Fruit fly (Drosophila melanogaster) whole organism, wandering third instar larva: ENCODE data around the gene CG34026.

Experiments
- Abd-B ChIP-seq: fragments of >200 bp; optimal IDR thresholded peaks from 2 replicates; lab custom pipeline; 2017; ENCODE audit warnings: missing biosample characterization, missing genetic modification characterization
- CG32264 ChIP-seq: fragments of 200-800 bp; sonication (Bioruptor generic); optimal IDR thresholded peaks from 2 replicates; lab custom pipeline; 2016; ENCODE audit warnings: missing biosample characterization, missing genetic modification characterization
- CG9705 ChIP-seq: fragments of 200-800 bp; sonication (Bioruptor generic); optimal IDR thresholded peaks from 2 replicates; lab custom pipeline; 2018; ENCODE audit warnings: missing biosample characterization, mild to moderate bottlenecking, missing genetic modification characterization
- CrebA ChIP-seq: fragments of 200-800 bp; sonication (Bioruptor generic); optimal IDR thresholded peaks from 2 replicates; lab custom pipeline; 2016; ENCODE audit warnings: missing biosample characterization, mild to moderate bottlenecking, missing genetic modification characterization, borderline replicate concordance
- Dfd ChIP-seq: fragments of >200 bp; optimal IDR thresholded peaks from 2 replicates; lab custom pipeline; 2017; ENCODE audit warnings: missing biosample characterization, missing genetic modification characterization
- GATAd ChIP-seq: sonication (Bioruptor generic); optimal IDR thresholded peaks from 2 replicates; lab custom pipeline; 2016; ENCODE audit warnings: missing biosample characterization, missing genetic modification characterization
- HLH106 ChIP-seq: fragments of 200-800 bp; optimal IDR thresholded peaks from 3 replicates; lab custom pipeline; 2019; ENCODE audit warnings: missing biosample characterization, mild to moderate bottlenecking, missing genetic modification characterization, moderate library complexity
- Hnf4 ChIP-seq: fragments of 200-800 bp; sonication (Bioruptor generic); optimal IDR thresholded peaks from 2 replicates; lab custom pipeline; 2016; ENCODE audit warnings: missing biosample characterization, mild to moderate bottlenecking, missing genetic modification characterization
- Hr78 ChIP-seq: fragments of >200 bp; optimal IDR thresholded peaks from 2 replicates; lab custom pipeline; 2017; ENCODE audit warnings: missing biosample characterization, missing genetic modification characterization
- Hr83 ChIP-seq: fragments of 200-300 bp; sonication (Bioruptor generic); optimal IDR thresholded peaks from 2 replicates; lab custom pipeline; 2016; ENCODE audit warnings: missing biosample characterization, mild to moderate bottlenecking, missing genetic modification characterization, moderate library complexity; ENCODE audit not compliant: poor library complexity, severe bottlenecking
- Jra ChIP-seq: sonication (Bioruptor generic); optimal IDR thresholded peaks from 2 replicates; lab custom pipeline; 2016; ENCODE audit warnings: missing biosample characterization, missing genetic modification characterization
- Mio ChIP-seq: sonication (Bioruptor generic); optimal IDR thresholded peaks from 2 replicates; lab custom pipeline; 2016; ENCODE audit warnings: missing biosample characterization, missing genetic modification characterization
- Myc ChIP-seq: fragments of >200 bp; optimal IDR thresholded peaks from 2 replicates; lab custom pipeline; 2017
- N ChIP-seq: fragments of >200 bp; optimal IDR thresholded peaks from 2 replicates; lab custom pipeline; 2018; ENCODE audit warnings: missing biosample characterization, missing external identifiers, missing genetic modification characterization
- OdsH ChIP-seq: fragments of 200-800 bp; sonication (Bioruptor generic); optimal IDR thresholded peaks from 2 replicates; lab custom pipeline; 2016; ENCODE audit warnings: missing biosample characterization, mild to moderate bottlenecking, missing genetic modification characterization
- Rel ChIP-seq, 2 experiments: fragments of 200-800 bp; sonication (Bioruptor generic) in 1 of 2; optimal IDR thresholded peaks; 2 replicates in 1 of 2; 3 replicates in 1 of 2; lab custom pipeline; 2016 to 2019; ENCODE audit warnings: mild to moderate bottlenecking in 2 of 2, missing biosample characterization in 2 of 2, missing genetic modification characterization in 2 of 2, moderate library complexity in 1 of 2
- Sp1 ChIP-seq: fragments of 200-800 bp; sonication (Bioruptor generic); optimal IDR thresholded peaks from 3 replicates; lab custom pipeline; 2019; ENCODE audit warnings: missing biosample characterization, mild to moderate bottlenecking, missing genetic modification characterization, moderate library complexity
- Vsx2 ChIP-seq: fragments of 200-300, 225-300 bp; sonication (Bioruptor generic); optimal IDR thresholded peaks from 2 replicates; lab custom pipeline; 2018; ENCODE audit warnings: missing biosample characterization, missing genetic modification characterization; ENCODE audit not compliant: partially characterized antibody
- br ChIP-seq: fragments of 200-800 bp; sonication (Bioruptor generic); optimal IDR thresholded peaks from 2 replicates; lab custom pipeline; 2016; ENCODE audit warnings: missing biosample characterization, missing genetic modification characterization
- brk ChIP-seq: fragments of 200-800 bp; sonication (Bioruptor generic); optimal IDR thresholded peaks from 2 replicates; lab custom pipeline; 2016; ENCODE audit warnings: missing biosample characterization, mild to moderate bottlenecking, missing genetic modification characterization
- dl ChIP-seq, 2 experiments: fragments of 175-275, 200-275 bp in 1 of 2; fragments of 200-275 bp in 1 of 2; sonication (Bioruptor generic); optimal IDR thresholded peaks; lab custom pipeline; 2018; ENCODE audit warnings: mild to moderate bottlenecking in 2 of 2, missing biosample characterization in 2 of 2, missing genetic modification characterization in 2 of 2, moderate library complexity in 2 of 2; ENCODE audit not compliant: partially characterized antibody in 2 of 2, insufficient read depth in 1 of 2
- dmrt93B ChIP-seq: fragments of 200-800 bp; sonication (Bioruptor generic); optimal IDR thresholded peaks from 2 replicates; lab custom pipeline; 2018; ENCODE audit warnings: missing biosample characterization, mild to moderate bottlenecking, missing genetic modification characterization
- ey ChIP-seq: fragments of 200-800 bp; sonication (Bioruptor generic); optimal IDR thresholded peaks from 2 replicates; lab custom pipeline; 2016; ENCODE audit warnings: missing biosample characterization, missing genetic modification characterization
- foxo ChIP-seq, 2 experiments: fragments of 200-800 bp; sonication (Bioruptor generic); optimal IDR thresholded peaks; 2 replicates in 1 of 2; 3 replicates in 1 of 2; lab custom pipeline; 2016 to 2017; ENCODE audit warnings: missing biosample characterization in 2 of 2, missing genetic modification characterization in 2 of 2
- fru ChIP-seq: fragments of 200-800 bp; sonication (Bioruptor generic); optimal IDR thresholded peaks from 3 replicates; lab custom pipeline; 2016; ENCODE audit warnings: missing biosample characterization, mild to moderate bottlenecking, missing genetic modification characterization
- h ChIP-seq: fragments of 200-800 bp; sonication (Bioruptor generic); optimal IDR thresholded peaks from 3 replicates; lab custom pipeline; 2016; ENCODE audit warnings: missing biosample characterization, mild to moderate bottlenecking, missing genetic modification characterization
- jim ChIP-seq: fragments of 175-275, 200-325 bp; sonication (Bioruptor generic); optimal IDR thresholded peaks from 2 replicates; lab custom pipeline; 2016; ENCODE audit warnings: missing biosample characterization, mild to moderate bottlenecking, missing genetic modification characterization
- lola ChIP-seq: fragments of >200 bp; optimal IDR thresholded peaks from 2 replicates; lab custom pipeline; 2017; ENCODE audit warnings: missing biosample characterization, missing genetic modification characterization
- pan ChIP-seq: fragments of >200 bp; optimal IDR thresholded peaks from 2 replicates; lab custom pipeline; 2017
- psq ChIP-seq: fragments of 200-800 bp; sonication (Bioruptor generic); optimal IDR thresholded peaks from 3 replicates; lab custom pipeline; 2017; ENCODE audit warnings: missing biosample characterization, mild to moderate bottlenecking, missing genetic modification characterization, moderate library complexity
- rgr ChIP-seq: fragments of 200-800 bp; sonication (Bioruptor generic); optimal IDR thresholded peaks from 3 replicates; lab custom pipeline; 2016; ENCODE audit warnings: missing biosample characterization, mild to moderate bottlenecking, missing genetic modification characterization
- sage ChIP-seq: fragments of 200-800 bp; sonication (Bioruptor generic); optimal IDR thresholded peaks from 2 replicates; lab custom pipeline; 2016; ENCODE audit warnings: missing biosample characterization, mild to moderate bottlenecking, missing genetic modification characterization
- sv ChIP-seq: fragments of 200-800 bp; sonication (Bioruptor generic); optimal IDR thresholded peaks from 3 replicates; lab custom pipeline; 2016; ENCODE audit warnings: missing biosample characterization, missing genetic modification characterization
- tai ChIP-seq: sonication (Bioruptor generic); optimal IDR thresholded peaks from 2 replicates; lab custom pipeline; 2016; ENCODE audit warnings: missing biosample characterization, missing genetic modification characterization
- usp ChIP-seq: fragments of >200 bp; optimal IDR thresholded peaks from 2 replicates; lab custom pipeline; 2017; ENCODE audit warnings: missing biosample characterization, missing genetic modification characterization
- woc ChIP-seq: sonication (Bioruptor generic); optimal IDR thresholded peaks from 2 replicates; lab custom pipeline; 2016; ENCODE audit warnings: missing biosample characterization, mild to moderate bottlenecking, missing genetic modification characterization

CG34026 gene

DNA sequence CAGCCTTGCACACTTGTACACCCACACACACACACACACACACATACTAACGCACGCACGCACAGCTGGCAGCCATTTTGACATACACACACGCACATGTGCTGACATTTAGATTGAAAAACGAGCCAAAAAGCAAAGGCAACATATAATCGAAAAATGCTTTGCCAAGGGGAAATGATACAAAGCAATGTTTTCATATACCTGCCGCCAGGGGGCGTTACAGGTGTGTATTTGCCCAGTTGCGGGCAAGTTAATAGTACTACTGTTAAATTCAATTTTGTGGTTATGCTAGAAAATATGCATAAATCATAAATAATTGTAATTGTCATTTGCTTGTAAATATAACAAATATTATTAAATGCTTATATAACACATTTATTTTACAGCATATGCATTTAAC is 1.2 kb upstream of the CG34026 start:
- TF ChIP-seq Hnf4 (GFP tag; lab: Kevin White, UChicago) (no peak), dl (GFP tag; optimal IDR thresholded peaks at IDR 0.05; lab: Kevin White, UChicago; ENCODE audit: insufficient read depth in 1 of 2, partially characterized antibody in 2 of 2) (no peak), Dfd (peak; percentile 54), jim (GFP tag; lab: Kevin White, UChicago) (no peak)

DNA sequence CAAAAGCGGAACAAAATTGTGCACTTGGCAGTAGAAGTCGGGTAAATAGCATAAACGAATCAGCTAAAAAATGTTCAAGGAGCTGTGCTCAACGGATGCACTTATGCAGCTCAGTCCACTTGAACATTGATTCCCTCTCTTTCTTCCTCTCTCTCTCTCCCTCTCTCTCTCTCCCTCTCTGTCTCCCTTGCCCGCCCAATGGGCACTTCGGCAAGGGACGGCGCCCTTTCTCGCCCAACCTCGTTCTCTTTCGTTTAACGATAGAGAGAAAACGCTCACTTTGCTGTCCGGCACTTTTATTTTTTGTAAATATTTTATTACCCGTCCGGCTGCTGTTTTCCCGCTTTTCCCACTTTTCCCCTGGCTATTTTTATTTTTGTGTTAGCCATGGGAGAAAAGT is 10.8 kb downstream of the CG34026 start:
- TF ChIP-seq HLH106 (tag; lab: Kevin White, UChicago) (no peak), Abd-B (GFP tag; lab: Kevin White, UChicago) (no peak), Vsx2 (no peak), OdsH (no peak), Jra (GFP tag; lab: Kevin White, UChicago) (no peak), jim (GFP tag; lab: Kevin White, UChicago) (no peak), sage (no peak)

DNA sequence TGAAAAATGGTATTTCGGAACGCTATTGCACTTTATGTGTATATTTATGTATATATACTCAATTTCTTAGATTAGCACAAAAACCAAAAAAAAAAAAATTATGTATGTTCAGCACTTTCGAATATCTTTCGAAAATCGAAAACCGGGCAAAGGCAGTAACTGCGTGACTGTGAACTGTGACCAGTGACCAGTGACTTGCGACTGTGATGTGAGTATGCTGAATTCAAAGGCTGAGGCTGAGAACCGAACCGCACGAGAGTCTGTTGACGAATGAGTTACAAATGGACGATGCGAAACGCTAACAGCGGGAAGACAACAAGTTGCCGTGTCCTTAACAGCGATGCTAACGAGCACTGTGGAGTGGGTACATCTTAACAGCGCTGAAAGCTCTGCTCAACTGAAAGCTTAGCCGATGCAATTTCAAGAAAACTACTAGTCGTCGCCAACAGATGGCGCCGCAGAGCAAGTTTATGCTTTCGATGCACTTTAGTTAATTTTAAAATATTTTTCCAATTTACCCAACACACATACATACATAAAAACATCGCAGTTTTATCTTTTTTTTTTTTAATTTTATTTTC is 17.0 kb downstream of the CG34026 start, which contains the start of gene CG32700:
TSS of gene CG32700 (minus strand) at position 274 of the 581 bp plus-strand sequence.
- TF ChIP-seq Hr83 (GFP tag; lab: Kevin White, UChicago) = peak; percentile 14
- TF ChIP-seq tai (GFP tag; lab: Kevin White, UChicago) = no peak
- TF ChIP-seq br (GFP tag; lab: Kevin White, UChicago) = no peak
- no peak for TF ChIP-seq Hnf4 (GFP tag; lab: Kevin White, UChicago)
- peak; percentile 22 for TF ChIP-seq brk (GFP tag; lab: Kevin White, UChicago)
- no peak for TF ChIP-seq Jra (GFP tag; lab: Kevin White, UChicago)
- TF ChIP-seq, all 38 proteins: peak for 2

DNA sequence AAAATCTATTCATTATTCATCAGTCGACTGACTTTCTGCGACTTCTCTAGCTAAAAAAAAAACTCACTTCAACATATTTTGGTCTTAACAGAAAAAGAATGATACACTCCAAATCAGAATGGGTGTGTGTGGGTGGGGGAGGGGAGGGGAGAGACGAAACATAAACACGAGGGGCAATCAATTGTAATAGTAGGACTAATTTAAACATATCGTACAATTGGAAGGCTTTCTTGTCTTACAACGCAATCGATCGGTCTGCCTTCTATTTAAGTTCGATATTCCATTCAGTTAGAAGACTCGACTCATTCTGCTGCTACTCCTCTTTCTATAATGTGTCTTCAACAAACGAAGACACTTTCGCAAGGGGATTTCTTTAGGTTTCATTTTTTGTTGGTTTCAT is 17.6 kb downstream of the CG34026 start:
- TF ChIP-seq sage (no peak), dl (GFP tag; optimal IDR thresholded peaks at IDR 0.05; lab: Kevin White, UChicago; ENCODE audit: insufficient read depth in 1 of 2, partially characterized antibody in 2 of 2) (no peak)

DNA sequence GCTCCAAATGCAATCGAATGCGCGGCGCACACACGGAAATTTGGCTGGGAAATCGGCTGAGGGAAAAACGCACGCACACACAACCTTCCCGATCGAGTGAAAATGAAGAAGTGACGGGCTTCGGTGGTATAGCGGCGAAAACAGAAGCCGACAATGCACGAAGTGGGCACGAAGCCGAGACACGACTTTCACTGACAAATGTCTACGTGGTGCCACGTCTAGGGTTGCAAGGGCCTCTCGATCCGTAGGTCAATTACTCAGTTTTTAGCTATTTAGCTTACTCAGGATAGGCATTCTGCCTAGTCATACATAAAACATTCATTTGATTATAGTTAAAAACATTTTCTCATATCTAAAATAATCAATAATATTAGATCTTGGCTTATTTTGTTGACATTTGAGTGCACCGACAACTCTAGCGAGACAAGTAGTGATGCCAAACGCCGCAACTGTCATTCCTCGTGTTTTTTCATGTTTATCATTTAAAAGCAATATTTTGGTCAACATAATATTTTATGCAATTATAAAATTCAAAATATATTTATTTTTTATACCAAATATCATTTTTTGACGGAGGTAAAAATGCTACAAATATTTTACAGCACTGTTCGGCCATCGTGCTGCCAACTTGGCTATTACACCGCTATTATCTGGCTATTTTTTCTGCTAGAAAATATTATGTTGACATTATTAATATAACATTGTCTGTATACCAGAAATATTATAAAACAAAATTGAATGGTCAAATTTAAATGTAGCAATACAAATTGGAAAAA is 20.1 kb downstream of the CG34026 start:
- TF ChIP-seq N (GFP tag; lab: Kevin White, UChicago) (no peak), foxo (GFP tag; optimal IDR thresholded peaks at IDR 0.05; lab: Kevin White, UChicago) (peak in 1 of 2 experiments; percentile 94), GATAd (GFP tag; lab: Kevin White, UChicago) (peak; percentile 77), woc (peak; percentile 84), lola (GFP tag; lab: Kevin White, UChicago) (no peak), Dfd (no peak), Vsx2 (no peak), Abd-B (GFP tag; lab: Kevin White, UChicago) (no peak), usp (GFP tag; lab: Kevin White, UChicago) (no peak), ey (GFP tag; lab: Kevin White, UChicago) (peak; percentile 87), Mio (GFP tag; lab: Kevin White, UChicago) (peak; percentile 63), sv (peak; percentile 87), fru (peak; percentile 88), pan (lab: Kevin White, UChicago) (no peak), brk (GFP tag; lab: Kevin White, UChicago) (peak; percentile 68), sage (peak; percentile 81), CG9705 (GFP tag; lab: Kevin White, UChicago) (peak; percentile 87), br (GFP tag; lab: Kevin White, UChicago) (peak; percentile 86), CG32264 (GFP tag; lab: Kevin White, UChicago) (peak; percentile 68), Jra (GFP tag; lab: Kevin White, UChicago) (peak; percentile 53), h (GFP tag; lab: Kevin White, UChicago) (peak; percentile 93), OdsH (peak; percentile 87), rgr (GFP tag; lab: Kevin White, UChicago) (peak; percentile 92), jim (GFP tag; lab: Kevin White, UChicago) (no peak), Sp1 (GFP tag; lab: Kevin White, UChicago) (peak; percentile 90), Hr83 (GFP tag; lab: Kevin White, UChicago) (peak; percentile 75), dl (GFP tag; optimal IDR thresholded peaks at IDR 0.05; lab: Kevin White, UChicago; ENCODE audit: insufficient read depth in 1 of 2, partially characterized antibody in 2 of 2) (no peak), HLH106 (tag; lab: Kevin White, UChicago) (peak; percentile 93), Rel (GFP tag; optimal IDR thresholded peaks at IDR 0.05; lab: Kevin White, UChicago) (peak; percentile 80), Rel (tag; optimal IDR thresholded peaks at IDR 0.05; lab: Kevin White, UChicago) (peak; percentile 78), Hnf4 (GFP tag; lab: Kevin White, UChicago) (peak; percentile 83), dmrt93B (GFP tag; lab: Kevin White, UChicago) (peak; percentile 76), Hr78 (GFP tag; lab: Kevin White, UChicago) (no peak), psq (GFP tag; lab: Kevin White, UChicago) (peak; percentile 81), CrebA (GFP tag; lab: Kevin White, UChicago) (peak; percentile 97), Myc (peak; percentile 88)
